Fruit fly (Drosophila melanogaster) whole organism, embryonic: ENCODE measurements around the gene Fign.

Experiments
- CG10209 ChIP-seq: fragments of 200-800 bp; sonication (Bioruptor generic); optimal IDR thresholded peaks from 3 replicates; lab custom pipeline; 2017; ENCODE audit warnings: missing biosample characterization, mild to moderate bottlenecking, missing genetic modification characterization, missing genetic modification reagents
- CG10321 ChIP-seq: fragments of 200-800 bp; sonication (Bioruptor generic); IDR thresholded peaks from 2 replicates; pipeline ENCODE4 v1.3.6; 2022; ENCODE audit warnings: missing biosample characterization, missing genetic modification characterization
- CG11560 ChIP-seq: fragments of 200-800 bp; sonication (Bioruptor generic); IDR thresholded peaks from 3 replicates; pipeline ENCODE4 v1.3.6; 2022; ENCODE audit warnings: missing biosample characterization, missing genetic modification characterization
- CG12071 ChIP-seq: fragments of 200-800 bp; sonication (Bioruptor generic); optimal IDR thresholded peaks from 3 replicates; lab custom pipeline; 2018; ENCODE audit warnings: missing biosample characterization, mild to moderate bottlenecking, missing genetic modification characterization
- CG12219 ChIP-seq: fragments of 200-800 bp; sonication (Bioruptor generic); optimal IDR thresholded peaks from 3 replicates; lab custom pipeline; 2018; ENCODE audit warnings: missing biosample characterization, mild to moderate bottlenecking, missing genetic modification characterization
- CG12769 ChIP-seq: fragments of 200-800 bp; sonication (Bioruptor generic); optimal IDR thresholded peaks from 2 replicates; lab custom pipeline; 2019; ENCODE audit warnings: missing biosample characterization, mild to moderate bottlenecking, missing genetic modification characterization, moderate library complexity
- CG13775 ChIP-seq: fragments of 200-800 bp; sonication (Bioruptor generic); optimal IDR thresholded peaks from 3 replicates; lab custom pipeline; 2017; ENCODE audit warnings: missing biosample characterization, mild to moderate bottlenecking, missing genetic modification characterization
- CG14014 ChIP-seq: fragments of 200-800 bp; sonication (Bioruptor generic); IDR thresholded peaks from 2 replicates; pipeline ENCODE4 v1.3.6; 2022; ENCODE audit warnings: missing biosample characterization, missing genetic modification characterization
- CG14860 ChIP-seq: fragments of 200-800 bp; sonication (Bioruptor generic); IDR thresholded peaks from 3 replicates; pipeline ENCODE4 v1.3.6; 2022; ENCODE audit warnings: missing biosample characterization, missing genetic modification characterization; ENCODE audit not compliant: partially characterized antibody
- CG14965 ChIP-seq: fragments of 200-800 bp; sonication (Bioruptor generic); optimal IDR thresholded peaks from 2 replicates; lab custom pipeline; 2016; ENCODE audit warnings: missing biosample characterization, missing genetic modification characterization, borderline replicate concordance
- CG17912 ChIP-seq: fragments of 200-800 bp; sonication (Bioruptor generic); optimal IDR thresholded peaks from 2 replicates; lab custom pipeline; 2018; ENCODE audit warnings: missing biosample characterization, mild to moderate bottlenecking, missing genetic modification characterization
- CG2129 ChIP-seq: fragments of 200-800 bp; sonication (Bioruptor generic); IDR thresholded peaks from 2 replicates; pipeline ENCODE4 v1.3.6; 2022; ENCODE audit warnings: missing biosample characterization, missing genetic modification characterization; ENCODE audit not compliant: partially characterized antibody
- CG30020 ChIP-seq: fragments of 200-800 bp; optimal IDR thresholded peaks from 2 replicates; lab custom pipeline; 2019; ENCODE audit warnings: missing biosample characterization, mild to moderate bottlenecking, missing genetic modification characterization, moderate library complexity
- CG3726 ChIP-seq: fragments of 200-800 bp; sonication (Bioruptor generic); IDR thresholded peaks from 3 replicates; pipeline ENCODE4, ENCODE4 v1.3.6; 2022; ENCODE audit warnings: missing biosample characterization, missing genetic modification characterization
- CG4424 ChIP-seq: fragments of 200-800 bp; sonication (Bioruptor generic); optimal IDR thresholded peaks from 3 replicates; lab custom pipeline; 2016; ENCODE audit warnings: missing biosample characterization, missing genetic modification characterization
- CG4854 ChIP-seq: fragments of 200-800 bp; sonication (Bioruptor generic); optimal IDR thresholded peaks from 2 replicates; lab custom pipeline; 2016; ENCODE audit warnings: missing biosample characterization, missing genetic modification characterization, inconsistent platforms
- CG5953 ChIP-seq: fragments of 200-800 bp; sonication (Bioruptor generic); IDR thresholded peaks from 2 replicates; pipeline ENCODE4 v1.3.6; 2022; ENCODE audit warnings: missing biosample characterization, missing genetic modification characterization
- CG6654 ChIP-seq: fragments of 200-800 bp; sonication (Bioruptor generic); optimal IDR thresholded peaks from 2 replicates; lab custom pipeline; 2017; ENCODE audit warnings: missing biosample characterization, mild to moderate bottlenecking, missing genetic modification characterization
- CG7357 ChIP-seq: fragments of 200-800 bp; sonication (Bioruptor generic); IDR thresholded peaks from 3 replicates; pipeline ENCODE4 v1.3.6; 2022; ENCODE audit warnings: missing biosample characterization, missing genetic modification characterization
- Chrac-16 ChIP-seq: fragments of 200-800 bp; sonication (Bioruptor generic); optimal IDR thresholded peaks from 3 replicates; lab custom pipeline; 2016; ENCODE audit warnings: missing biosample characterization, missing genetic modification characterization
- D ChIP-seq, 2 experiments: fragments of 200-800 bp in 1 of 2; fragments of >200 bp in 1 of 2; sonication (Bioruptor generic) in 1 of 2; optimal IDR thresholded peaks; 2 replicates in 1 of 2; 3 replicates in 1 of 2; lab custom pipeline; 2017; ENCODE audit warnings: mild to moderate bottlenecking in 1 of 2, missing biosample characterization in 1 of 2, missing genetic modification characterization in 1 of 2, missing genetic modification reagents in 1 of 2
- Dref ChIP-seq: fragments of 200-800 bp; sonication (Bioruptor generic); IDR thresholded peaks from 2 replicates; pipeline ENCODE4 v1.3.6; 2022; ENCODE audit warnings: missing biosample characterization, missing genetic modification characterization
- E2f1 ChIP-seq: fragments of 200-800 bp; sonication (Bioruptor generic); IDR thresholded peaks from 2 replicates; pipeline ENCODE4 v1.3.6; 2022; ENCODE audit warnings: missing biosample characterization, missing genetic modification characterization
- Fer2 ChIP-seq: fragments of 200-800 bp; sonication (Bioruptor generic); optimal IDR thresholded peaks from 2 replicates; lab custom pipeline; 2018; ENCODE audit warnings: missing biosample characterization, mild to moderate bottlenecking, missing genetic modification characterization, moderate library complexity
- MESR4 ChIP-seq: fragments of 200-800 bp; sonication (Bioruptor generic); optimal IDR thresholded peaks from 2 replicates; lab custom pipeline; 2018; ENCODE audit warnings: missing biosample characterization, mild to moderate bottlenecking, missing genetic modification characterization, moderate library complexity
- Max ChIP-seq: fragments of 200-800 bp; sonication (Bioruptor generic); optimal IDR thresholded peaks from 2 replicates; lab custom pipeline; 2016; ENCODE audit warnings: missing biosample characterization, mild to moderate bottlenecking, missing genetic modification characterization
- Mrtf ChIP-seq: fragments of 200-800 bp; sonication (Bioruptor generic); IDR thresholded peaks from 3 replicates; pipeline ENCODE4 v1.3.6; 2022; ENCODE audit warnings: missing biosample characterization, missing genetic modification characterization
- Nf-YC ChIP-seq: fragments of 200-800 bp; optimal IDR thresholded peaks from 3 replicates; lab custom pipeline; 2019; ENCODE audit warnings: missing biosample characterization, mild to moderate bottlenecking, missing genetic modification characterization, moderate library complexity
- Oaz ChIP-seq: fragments of 200-800 bp; sonication (Bioruptor generic); IDR thresholded peaks from 2 replicates; pipeline ENCODE4 v1.3.6; 2022; ENCODE audit warnings: missing biosample characterization, missing genetic modification characterization
- PHDP ChIP-seq: fragments of 200-800 bp; sonication (Bioruptor generic); optimal IDR thresholded peaks from 3 replicates; lab custom pipeline; 2018; ENCODE audit warnings: missing biosample characterization, mild to moderate bottlenecking, missing genetic modification characterization, moderate library complexity
- Poxn ChIP-seq: fragments of 200-800 bp; sonication (Bioruptor generic); IDR thresholded peaks from 2 replicates; pipeline ENCODE4 v1.3.6; 2022; ENCODE audit warnings: missing biosample characterization, missing genetic modification characterization
- Tbp ChIP-seq: fragments of >200 bp; optimal IDR thresholded peaks from 2 replicates; lab custom pipeline; 2018; ENCODE audit warnings: missing biosample characterization, missing genetic modification characterization
- YL-1 ChIP-seq: fragments of 200-800 bp; sonication (Bioruptor generic); optimal IDR thresholded peaks from 3 replicates; lab custom pipeline; 2017; ENCODE audit warnings: missing biosample characterization, mild to moderate bottlenecking, missing genetic modification characterization
- abd-A ChIP-seq: fragments of 200-800 bp; sonication (Bioruptor generic); optimal IDR thresholded peaks from 3 replicates; lab custom pipeline; 2019; ENCODE audit warnings: missing biosample characterization, mild to moderate bottlenecking, missing genetic modification characterization, moderate library complexity
- bigmax ChIP-seq: fragments of 200-800 bp; sonication (Bioruptor generic); optimal IDR thresholded peaks from 2 replicates; lab custom pipeline; 2018; ENCODE audit warnings: missing biosample characterization, mild to moderate bottlenecking, missing genetic modification characterization
- chif ChIP-seq, 2 experiments: fragments of 200-800 bp; sonication (Bioruptor generic); optimal IDR thresholded peaks; 3 replicates each; lab custom pipeline; 2016; ENCODE audit warnings: missing biosample characterization in 2 of 2, missing genetic modification characterization in 2 of 2
- dati ChIP-seq: fragments of 200-800 bp; sonication (Bioruptor generic); IDR thresholded peaks from 2 replicates; pipeline ENCODE4 v1.3.6; 2022; ENCODE audit warnings: missing biosample characterization, missing genetic modification characterization
- esg ChIP-seq: fragments of 200-800 bp; sonication (Bioruptor generic); conservative IDR thresholded peaks from 2 replicates; pipeline ENCODE4 v1.3.6; 2022; ENCODE audit warnings: missing biosample characterization, missing genetic modification characterization
- eyg ChIP-seq: fragments of 200-800 bp; sonication (Bioruptor generic); optimal IDR thresholded peaks from 3 replicates; lab custom pipeline; 2016; ENCODE audit warnings: missing biosample characterization, missing genetic modification characterization
- fd3F ChIP-seq: fragments of 200-800 bp; sonication (Bioruptor generic); optimal IDR thresholded peaks from 2 replicates; lab custom pipeline; 2018; ENCODE audit warnings: missing biosample characterization, mild to moderate bottlenecking, missing genetic modification characterization, moderate library complexity
- grau ChIP-seq: fragments of 200-800 bp; optimal IDR thresholded peaks from 3 replicates; lab custom pipeline; 2019; ENCODE audit warnings: missing biosample characterization, mild to moderate bottlenecking, missing genetic modification characterization, moderate library complexity
- gro ChIP-seq: fragments of 200-800 bp; sonication (Bioruptor generic); optimal IDR thresholded peaks from 2 replicates; lab custom pipeline; 2016; ENCODE audit warnings: missing biosample characterization, missing genetic modification characterization
- klu ChIP-seq: fragments of 200-800 bp; sonication (Bioruptor generic); IDR thresholded peaks from 2 replicates; pipeline ENCODE4 v1.3.6; 2022; ENCODE audit warnings: missing biosample characterization, missing genetic modification characterization
- onecut ChIP-seq: fragments of 200-800 bp; sonication (Bioruptor generic); IDR thresholded peaks from 2 replicates; pipeline ENCODE4 v1.3.6; 2022; ENCODE audit warnings: missing biosample characterization, missing genetic modification characterization
- phol ChIP-seq: fragments of 200-800 bp; sonication (Bioruptor generic); optimal IDR thresholded peaks from 3 replicates; lab custom pipeline; 2018; ENCODE audit warnings: missing biosample characterization, mild to moderate bottlenecking, missing genetic modification characterization, moderate library complexity
- schlank ChIP-seq: fragments of 200-800 bp; sonication (Bioruptor generic); optimal IDR thresholded peaks from 2 replicates; lab custom pipeline; 2018; ENCODE audit warnings: missing biosample characterization, mild to moderate bottlenecking, missing genetic modification characterization
- ssp ChIP-seq: fragments of 200-800 bp; sonication (Bioruptor generic); IDR thresholded peaks from 2 replicates; pipeline ENCODE4 v1.3.6; 2022; ENCODE audit warnings: missing biosample characterization, missing genetic modification characterization
- vnd ChIP-seq: fragments of 200-800 bp; sonication (Bioruptor generic); IDR thresholded peaks from 3 replicates; pipeline ENCODE4 v1.3.6; 2022; ENCODE audit warnings: missing biosample characterization, missing genetic modification characterization; ENCODE audit not compliant: partially characterized antibody
- z ChIP-seq: fragments of 200-800 bp; sonication (Bioruptor generic); IDR thresholded peaks from 3 replicates; pipeline ENCODE4 v1.3.6; 2022; ENCODE audit warnings: missing biosample characterization, missing genetic modification characterization

Fign gene

dm6 chr2L:3301755-3302499 is 17.7 kb downstream of the Fign start (continued):
- TF ChIP-seq Max (peak; percentile 99), bigmax (GFP tag; lab: Kevin White, UChicago) (peak; percentile 85), Fer2 (tag; lab: Kevin White, UChicago) (peak; percentile 99), CG4854 (GFP tag; lab: Kevin White, UChicago) (peak; percentile 99), esg (GFP tag; lab: Robert Waterston, UW) (peak; percentile 99), schlank (tag; lab: Kevin White, UChicago) (peak; percentile 100), Oaz (peak; percentile 99), CG14965 (GFP tag; lab: Kevin White, UChicago) (peak; percentile 94), vnd (no peak), CG2129 (GFP tag; lab: Robert Waterston, UW) (no peak), onecut (GFP tag; lab: Robert Waterston, UW) (peak; percentile 99), CG3726 (GFP tag; lab: Robert Waterston, UW) (peak; percentile 99), abd-A (tag; lab: Kevin White, UChicago) (peak; percentile 99), eyg (peak; percentile 99), CG12219 (GFP tag; lab: Kevin White, UChicago) (peak; percentile 100), CG14014 (peak; percentile 99), Dref (GFP tag; lab: Robert Waterston, UW) (peak; percentile 58), ssp (GFP tag; lab: Robert Waterston, UW) (peak; percentile 95), chif (GFP tag; optimal IDR thresholded peaks at IDR 0.05; lab: Kevin White, UChicago) (peak; percentile 100), CG5953 (peak; percentile 95), phol (tag; lab: Kevin White, UChicago) (peak; percentile 99), CG10209 (GFP tag; lab: Kevin White, UChicago) (peak; percentile 100), CG4424 (peak; percentile 99), CG17912 (GFP tag; lab: Kevin White, UChicago) (peak; percentile 99), Mrtf (peak; percentile 99), D (optimal IDR thresholded peaks at IDR 0.05; lab: Kevin White, UChicago) (no peak), D (GFP tag; optimal IDR thresholded peaks at IDR 0.05; lab: Kevin White, UChicago) (peak; percentile 100), CG13775 (GFP tag; lab: Kevin White, UChicago) (peak; percentile 99), YL-1 (peak; percentile 99), Nf-YC (tag; lab: Kevin White, UChicago) (peak; percentile 94), dati (GFP tag; lab: Robert Waterston, UW) (peak; percentile 97), Chrac-16 (peak; percentile 100), CG14860 (GFP tag; lab: Robert Waterston, UW) (no peak), fd3F (GFP tag; lab: Kevin White, UChicago) (peak; percentile 99), MESR4 (GFP tag; lab: Kevin White, UChicago) (peak; percentile 95), Poxn (GFP tag; lab: Robert Waterston, UW) (peak; percentile 99), CG11560 (tag; lab: Robert Waterston, UW) (peak; percentile 95), grau (tag; lab: Kevin White, UChicago) (peak; percentile 99), E2f1 (GFP tag; lab: Robert Waterston, UW) (peak; percentile 99), Tbp (GFP tag; lab: Kevin White, UChicago) (no peak), z (GFP tag; lab: Robert Waterston, UW) (peak; percentile 84), CG12769 (tag; lab: Kevin White, UChicago) (peak; percentile 100), PHDP (peak; percentile 100), CG6654 (GFP tag; lab: Kevin White, UChicago) (peak; percentile 96), CG7357 (GFP tag; lab: Robert Waterston, UW) (peak; percentile 97), CG30020 (tag; lab: Kevin White, UChicago) (peak; percentile 90), CG12071 (peak; percentile 100), gro (GFP tag; lab: Kevin White, UChicago) (peak; percentile 100), CG10321 (GFP tag; lab: Robert Waterston, UW) (peak; percentile 88), klu (GFP tag; lab: Robert Waterston, UW) (peak; percentile 99)
